Worm (Caenorhabditis elegans): ENCODE data around the gene tag-153.

DNA sequence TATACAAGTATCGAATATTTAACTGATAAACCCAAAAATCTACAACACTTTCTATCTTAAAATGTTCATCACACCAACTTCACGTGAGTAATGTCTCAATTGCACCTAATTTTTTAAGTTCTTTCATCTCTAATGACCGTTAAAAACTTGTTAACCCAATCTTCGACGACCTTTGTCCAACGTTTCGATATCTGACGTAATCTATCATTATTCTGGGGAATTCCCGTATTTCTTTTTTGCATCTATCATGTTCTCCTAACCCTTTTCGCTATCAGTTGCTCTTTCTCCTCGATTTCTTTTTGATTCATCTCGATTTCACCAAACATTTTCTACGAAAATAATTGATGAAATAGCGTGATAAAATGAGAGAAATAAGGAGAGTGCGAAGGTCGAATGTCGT is 4.8 kb downstream of the tag-153 start:
- TF ChIP-seq ces-1 (GFP tag; optimal IDR thresholded peaks at IDR 0.05) (no peak), snpc-4 (tag; optimal IDR thresholded peaks at IDR 0.05) (no peak), fos-1 (tag; optimal IDR thresholded peaks at IDR 0.05) (no peak), nhr-12 (tag; optimal IDR thresholded peaks at IDR 0.05) (no peak), blmp-1 (tag; optimal IDR thresholded peaks at IDR 0.05) (peak; percentile 51), aly-2 (tag; optimal IDR thresholded peaks at IDR 0.05) (no peak), lin-15B (tag; optimal IDR thresholded peaks at IDR 0.05) (no peak)

Measured in whole organism, L1 larva.